Fruit fly (Drosophila melanogaster) whole organism, embryonic: ENCODE results near the gene CG13127.

ENCODE experiments used
- Bgb ChIP-seq: fragments of 200-800 bp; sonication (Bioruptor generic); IDR thresholded peaks from 2 replicates; pipeline ENCODE4 v1.3.6; 2022; ENCODE audit warnings: missing biosample characterization, missing genetic modification characterization; ENCODE audit not compliant: partially characterized antibody
- CG10543 ChIP-seq: fragments of 200-800 bp; sonication (Bioruptor generic); optimal IDR thresholded peaks from 3 replicates; lab custom pipeline; 2017; ENCODE audit warnings: missing biosample characterization, mild to moderate bottlenecking, missing genetic modification characterization, moderate library complexity
- CG11398 ChIP-seq: fragments of 200-800 bp; sonication (Bioruptor generic); optimal IDR thresholded peaks from 2 replicates; lab custom pipeline; 2016; ENCODE audit warnings: missing biosample characterization, missing genetic modification characterization
- CG13287 ChIP-seq: fragments of 200-800 bp; sonication (Bioruptor generic); IDR thresholded peaks from 2 replicates; pipeline ENCODE4 v1.3.6; 2022; ENCODE audit warnings: missing biosample characterization, missing genetic modification characterization; ENCODE audit not compliant: partially characterized antibody
- CG13296 ChIP-seq: fragments of 200-800 bp; sonication (Bioruptor generic); optimal IDR thresholded peaks from 3 replicates; lab custom pipeline; 2018; ENCODE audit warnings: missing biosample characterization, mild to moderate bottlenecking, missing genetic modification characterization
- CG13775 ChIP-seq: fragments of 200-800 bp; sonication (Bioruptor generic); optimal IDR thresholded peaks from 3 replicates; lab custom pipeline; 2017; ENCODE audit warnings: missing biosample characterization, mild to moderate bottlenecking, missing genetic modification characterization
- CG14050 ChIP-seq: fragments of 200-800 bp; sonication (Bioruptor generic); IDR thresholded peaks from 3 replicates; pipeline ENCODE4 v1.3.6; 2022; ENCODE audit warnings: missing biosample characterization, missing genetic modification characterization
- CG15011 ChIP-seq: fragments of 200-800 bp; sonication (Bioruptor generic); optimal IDR thresholded peaks from 3 replicates; lab custom pipeline; 2018; ENCODE audit warnings: missing biosample characterization, mild to moderate bottlenecking, missing genetic modification characterization
- CG17361 ChIP-seq: fragments of 200-800 bp; sonication (Bioruptor generic); IDR thresholded peaks from 3 replicates; pipeline ENCODE4 v1.3.6; 2022; ENCODE audit warnings: missing biosample characterization, missing genetic modification characterization
- CG17802 ChIP-seq: fragments of 200-800 bp; sonication (Bioruptor generic); optimal IDR thresholded peaks from 2 replicates; lab custom pipeline; 2018; ENCODE audit warnings: missing biosample characterization, mild to moderate bottlenecking, missing genetic modification characterization, moderate library complexity
- CG1792 ChIP-seq: fragments of 200-800 bp; sonication (Bioruptor generic); optimal IDR thresholded peaks from 2 replicates; lab custom pipeline; 2016; ENCODE audit warnings: missing biosample characterization, missing genetic modification characterization
- CG2129 ChIP-seq: fragments of 200-800 bp; sonication (Bioruptor generic); IDR thresholded peaks from 2 replicates; pipeline ENCODE4 v1.3.6; 2022; ENCODE audit warnings: missing biosample characterization, missing genetic modification characterization; ENCODE audit not compliant: partially characterized antibody
- CG31224 ChIP-seq: fragments of 200-800 bp; sonication (Bioruptor generic); IDR thresholded peaks from 2 replicates; pipeline ENCODE4 v1.3.6; 2022; ENCODE audit warnings: missing biosample characterization, missing genetic modification characterization
- CG3407 ChIP-seq: fragments of 200-800 bp; sonication (Bioruptor generic); optimal IDR thresholded peaks from 2 replicates; lab custom pipeline; 2018; ENCODE audit warnings: missing biosample characterization, mild to moderate bottlenecking, missing genetic modification characterization
- CG4328 ChIP-seq: fragments of 200-800 bp; sonication (Bioruptor generic); optimal IDR thresholded peaks from 3 replicates; lab custom pipeline; 2017; ENCODE audit warnings: missing biosample characterization, missing genetic modification reagents, missing genetic modification characterization
- CG4854 ChIP-seq: fragments of 200-800 bp; sonication (Bioruptor generic); optimal IDR thresholded peaks from 2 replicates; lab custom pipeline; 2016; ENCODE audit warnings: missing biosample characterization, missing genetic modification characterization, inconsistent platforms
- CG6765 ChIP-seq: fragments of 200-800 bp; sonication (Bioruptor generic); optimal IDR thresholded peaks from 3 replicates; lab custom pipeline; 2017; ENCODE audit warnings: missing biosample characterization, mild to moderate bottlenecking, missing genetic modification characterization
- CG6813 ChIP-seq: fragments of 200-800 bp; sonication (Bioruptor generic); optimal IDR thresholded peaks from 2 replicates; lab custom pipeline; 2017; ENCODE audit warnings: missing biosample characterization, missing genetic modification characterization, mild to moderate bottlenecking, moderate library complexity, missing genetic modification reagents
- CG7839 ChIP-seq: fragments of 200-800 bp; sonication (Bioruptor generic); optimal IDR thresholded peaks from 3 replicates; lab custom pipeline; 2018; ENCODE audit warnings: missing biosample characterization, mild to moderate bottlenecking, missing genetic modification characterization, moderate library complexity
- CG7963 ChIP-seq: fragments of 200-800 bp; sonication (Bioruptor generic); IDR thresholded peaks from 3 replicates; pipeline ENCODE4 v1.3.6; 2022; ENCODE audit warnings: missing biosample characterization, missing genetic modification characterization; ENCODE audit not compliant: partially characterized antibody
- CG8281 ChIP-seq: fragments of 200-800 bp; sonication (Bioruptor generic); optimal IDR thresholded peaks from 2 replicates; lab custom pipeline; 2018; ENCODE audit warnings: missing biosample characterization, mild to moderate bottlenecking, missing genetic modification characterization, moderate library complexity
- CG8944 ChIP-seq: fragments of 200-800 bp; sonication (Bioruptor generic); optimal IDR thresholded peaks from 3 replicates; lab custom pipeline; 2016; ENCODE audit warnings: missing biosample characterization, missing genetic modification characterization
- CG9215 ChIP-seq: fragments of 200-800 bp; sonication (Bioruptor generic); IDR thresholded peaks from 2 replicates; pipeline ENCODE4 v1.3.6; 2022; ENCODE audit warnings: missing biosample characterization, missing genetic modification characterization
- Dek ChIP-seq: fragments of 200-800 bp; sonication (Bioruptor generic); optimal IDR thresholded peaks from 3 replicates; lab custom pipeline; 2019; ENCODE audit warnings: missing biosample characterization, mild to moderate bottlenecking, missing genetic modification characterization, moderate library complexity
- Dp ChIP-seq: fragments of 200-800 bp; sonication (Bioruptor generic); optimal IDR thresholded peaks from 2 replicates; lab custom pipeline; 2018; ENCODE audit warnings: missing biosample characterization, mild to moderate bottlenecking, missing genetic modification characterization, moderate library complexity
- Fer2 ChIP-seq: fragments of 200-800 bp; sonication (Bioruptor generic); optimal IDR thresholded peaks from 2 replicates; lab custom pipeline; 2018; ENCODE audit warnings: missing biosample characterization, mild to moderate bottlenecking, missing genetic modification characterization, moderate library complexity
- Gug ChIP-seq: fragments of 200-800 bp; sonication (Bioruptor generic); IDR thresholded peaks from 4 replicates; pipeline ENCODE4 v1.3.6; 2022; ENCODE audit warnings: missing biosample characterization, missing genetic modification characterization
- H2.0 ChIP-seq: fragments of 200-800 bp; sonication (Bioruptor generic); IDR thresholded peaks from 2 replicates; pipeline ENCODE4 v1.3.6; 2022; ENCODE audit warnings: missing biosample characterization, missing genetic modification characterization
- Hmr ChIP-seq: fragments of 200-800 bp; sonication (Bioruptor generic); optimal IDR thresholded peaks from 3 replicates; lab custom pipeline; 2017; ENCODE audit warnings: mild to moderate bottlenecking, missing biosample characterization, missing genetic modification reagents, missing genetic modification characterization
- Lhr ChIP-seq: fragments of 200-800 bp; sonication (Bioruptor generic); optimal IDR thresholded peaks from 3 replicates; lab custom pipeline; 2017; ENCODE audit warnings: mild to moderate bottlenecking, missing biosample characterization, missing genetic modification reagents, missing genetic modification characterization
- Mrtf ChIP-seq: fragments of 200-800 bp; sonication (Bioruptor generic); IDR thresholded peaks from 3 replicates; pipeline ENCODE4 v1.3.6; 2022; ENCODE audit warnings: missing biosample characterization, missing genetic modification characterization
- Myb ChIP-seq: fragments of 200-800 bp; sonication (Bioruptor generic); optimal IDR thresholded peaks from 2 replicates; lab custom pipeline; 2016; ENCODE audit warnings: missing biosample characterization, missing genetic modification characterization
- Pdp1 ChIP-seq, 2 experiments: fragments of 200-800 bp; sonication (Bioruptor generic); optimal IDR thresholded peaks; 3 replicates each; lab custom pipeline; 2016; ENCODE audit warnings: missing biosample characterization in 2 of 2, missing genetic modification characterization in 2 of 2, mild to moderate bottlenecking in 1 of 2, moderate library complexity in 1 of 2
- Sin3A ChIP-seq: fragments of >200 bp; optimal IDR thresholded peaks from 2 replicates; lab custom pipeline; 2018
- TFAM ChIP-seq: fragments of 200-800 bp; sonication (Bioruptor generic); optimal IDR thresholded peaks from 2 replicates; lab custom pipeline; 2017; ENCODE audit warnings: missing biosample characterization, missing genetic modification characterization, inconsistent platforms
- bigmax ChIP-seq: fragments of 200-800 bp; sonication (Bioruptor generic); optimal IDR thresholded peaks from 2 replicates; lab custom pipeline; 2018; ENCODE audit warnings: missing biosample characterization, mild to moderate bottlenecking, missing genetic modification characterization
- cad ChIP-seq: fragments of >200 bp; optimal IDR thresholded peaks from 2 replicates; lab custom pipeline; 2017; ENCODE audit warnings: missing biosample characterization, missing genetic modification characterization
- chif ChIP-seq, 2 experiments: fragments of 200-800 bp; sonication (Bioruptor generic); optimal IDR thresholded peaks; 3 replicates each; lab custom pipeline; 2016; ENCODE audit warnings: missing biosample characterization in 2 of 2, missing genetic modification characterization in 2 of 2
- croc ChIP-seq: fragments of 200-800 bp; sonication (Bioruptor generic); conservative IDR thresholded peaks from 3 replicates; pipeline ENCODE4 v1.3.6; 2022; ENCODE audit warnings: missing biosample characterization, missing genetic modification characterization
- dmrt99B ChIP-seq: fragments of 200-800 bp; sonication (Bioruptor generic); optimal IDR thresholded peaks from 2 replicates; lab custom pipeline; 2018; ENCODE audit warnings: missing biosample characterization, mild to moderate bottlenecking, missing genetic modification characterization, moderate library complexity
- ems ChIP-seq: fragments of 200-800 bp; sonication (Bioruptor generic); optimal IDR thresholded peaks from 3 replicates; lab custom pipeline; 2016; ENCODE audit warnings: missing biosample characterization, missing genetic modification characterization
- eyg ChIP-seq: fragments of 200-800 bp; sonication (Bioruptor generic); optimal IDR thresholded peaks from 3 replicates; lab custom pipeline; 2016; ENCODE audit warnings: missing biosample characterization, missing genetic modification characterization
- ham ChIP-seq: fragments of 200-800 bp; sonication (Bioruptor generic); IDR thresholded peaks from 2 replicates; pipeline ENCODE4 v1.3.6; 2022; ENCODE audit warnings: missing biosample characterization, missing genetic modification characterization
- her ChIP-seq: fragments of 200-800 bp; sonication (Bioruptor generic); optimal IDR thresholded peaks from 2 replicates; lab custom pipeline; 2016; ENCODE audit warnings: missing biosample characterization, missing genetic modification characterization
- tgo ChIP-seq: fragments of 200-800 bp; sonication (Bioruptor generic); IDR thresholded peaks from 3 replicates; pipeline ENCODE4 v1.3.6; 2022; ENCODE audit warnings: missing biosample characterization, missing genetic modification characterization
- tna ChIP-seq: fragments of 200-800 bp; sonication (Bioruptor generic); IDR thresholded peaks from 2 replicates; pipeline ENCODE4 v1.3.6; 2022; ENCODE audit warnings: missing biosample characterization, missing genetic modification characterization; ENCODE audit not compliant: partially characterized antibody
- toy ChIP-seq: fragments of 200-800 bp; sonication (Bioruptor generic); IDR thresholded peaks from 2 replicates; pipeline ENCODE4 v1.3.6; 2022; ENCODE audit warnings: missing biosample characterization, missing genetic modification characterization
- ttk ChIP-seq: fragments of 200-800 bp; sonication (Bioruptor generic); IDR thresholded peaks from 2 replicates; pipeline ENCODE4 v2.1.2; 2022; ENCODE audit warnings: missing biosample characterization, missing genetic modification characterization
- tup ChIP-seq: fragments of 200-800 bp; sonication (Bioruptor generic); optimal IDR thresholded peaks from 2 replicates; lab custom pipeline; 2016; ENCODE audit warnings: missing biosample characterization, mild to moderate bottlenecking, missing genetic modification characterization, moderate library complexity
- wdn ChIP-seq: fragments of 200-800 bp; sonication (Bioruptor generic); IDR thresholded peaks from 2 replicates; pipeline ENCODE4 v1.3.6; 2022; ENCODE audit warnings: missing biosample characterization, missing genetic modification characterization

The CG13127 gene

dm6 chr2L:10057236-10057635 lies 30.8 kb downstream of the CG13127 start (continued):
- TF ChIP-seq chif (GFP tag; optimal IDR thresholded peaks at IDR 0.05; lab: Kevin White, UChicago) (peak; percentile 43 to 76), Gug (GFP tag; lab: Robert Waterston, UW) (peak; percentile 89), CG17361 (GFP tag; lab: Robert Waterston, UW) (peak; percentile 62; the same call in 2 of the 3 replicates), ems (GFP tag; lab: Kevin White, UChicago) (peak; percentile 54), CG15011 (no peak), tna (GFP tag; lab: Robert Waterston, UW) (no peak), H2.0 (GFP tag; lab: Robert Waterston, UW) (peak; percentile 84), CG2129 (GFP tag; lab: Robert Waterston, UW) (no peak), tgo (GFP tag; lab: Robert Waterston, UW) (peak; percentile 78), Mrtf (peak; percentile 71), CG6813 (GFP tag; lab: Kevin White, UChicago) (peak; percentile 58), bigmax (GFP tag; lab: Kevin White, UChicago) (no peak), CG6765 (no peak), CG4328 (GFP tag; lab: Kevin White, UChicago) (no peak), CG4854 (GFP tag; lab: Kevin White, UChicago) (peak; percentile 17), Dp (GFP tag; lab: Kevin White, UChicago) (no peak), toy (GFP tag; lab: Robert Waterston, UW) (0 out of 2 replicates have a peak, but pooled peaks have one; percentile 34), TFAM (GFP tag; lab: Kevin White, UChicago) (peak; percentile 1), Bgb (GFP tag; lab: Robert Waterston, UW) (no peak), eyg (GFP tag; lab: Kevin White, UChicago) (peak; percentile 16), CG13296 (GFP tag; lab: Kevin White, UChicago) (no peak), ttk (GFP tag; lab: Robert Waterston, UW) (peak; percentile 86), wdn (GFP tag; lab: Robert Waterston, UW) (0 out of 2 replicates have a peak, but pooled peaks have one; percentile 34), dmrt99B (tag; lab: Kevin White, UChicago) (peak; percentile 79), her (peak; percentile 16), CG7963 (GFP tag; lab: Robert Waterston, UW) (no peak), CG9215 (GFP tag; lab: Robert Waterston, UW) (peak; percentile 55; the same call in 1 of the 2 replicates), CG17802 (tag; lab: Kevin White, UChicago) (peak; percentile 62), CG3407 (GFP tag; lab: Kevin White, UChicago) (peak; percentile 35), ham (GFP tag; lab: Robert Waterston, UW) (no peak), CG13287 (GFP tag; lab: Robert Waterston, UW) (no peak), Sin3A (no peak), Pdp1 (GFP tag; optimal IDR thresholded peaks at IDR 0.05; lab: Kevin White, UChicago) (peak; percentile 70 to 74), croc (GFP tag; lab: Robert Waterston, UW) (peak; percentile 85), Hmr (GFP tag; lab: Kevin White, UChicago) (peak; percentile 18), cad (GFP tag; lab: Kevin White, UChicago) (no peak), Lhr (peak; percentile 21), tup (GFP tag; lab: Kevin White, UChicago) (peak; percentile 24), CG1792 (GFP tag; lab: Kevin White, UChicago) (peak; percentile 35), CG13775 (GFP tag; lab: Kevin White, UChicago) (peak; percentile 62), Myb (GFP tag; lab: Kevin White, UChicago) (no peak), CG14050 (GFP tag; lab: Robert Waterston, UW) (peak; percentile 64; the same call in 2 of the 3 replicates), Fer2 (tag; lab: Kevin White, UChicago) (no peak), CG31224 (peak; percentile 37; the same call in 1 of the 2 replicates), CG8944 (GFP tag; lab: Kevin White, UChicago) (peak; percentile 71), CG7839 (tag; lab: Kevin White, UChicago) (peak; percentile 81), CG11398 (GFP tag; lab: Kevin White, UChicago) (peak; percentile 25), Dek (no peak), CG8281 (peak; percentile 43), CG10543 (no peak)
